Fruit fly (Drosophila melanogaster) whole organism, prepupa: ENCODE results near the gene Gr21a.

Experiments
- Blimp-1 ChIP-seq: fragments of 200-800 bp; sonication (Bioruptor generic); optimal IDR thresholded peaks from 3 replicates; lab custom pipeline; 2017; ENCODE audit warnings: missing biosample characterization, missing genetic modification characterization, mild to moderate bottlenecking, moderate library complexity, missing genetic modification reagents
- CG11294 ChIP-seq: fragments of 200-800 bp; sonication (Bioruptor generic); IDR thresholded peaks from 2 replicates; pipeline ENCODE4 v1.3.6; 2022; ENCODE audit warnings: missing biosample characterization, missing genetic modification characterization
- CG11762 ChIP-seq: fragments of 200-800 bp; sonication (Bioruptor generic); optimal IDR thresholded peaks from 3 replicates; lab custom pipeline; 2016; ENCODE audit warnings: missing biosample characterization, missing genetic modification characterization; ENCODE audit not compliant: insufficient read depth
- CG11902 ChIP-seq: fragments of 200-800 bp; sonication (Bioruptor generic); optimal IDR thresholded peaks from 3 replicates; lab custom pipeline; 2016; ENCODE audit warnings: missing biosample characterization, missing genetic modification characterization
- CG1621 ChIP-seq: fragments of 200-800 bp; sonication (Bioruptor generic); optimal IDR thresholded peaks from 3 replicates; lab custom pipeline; 2018; ENCODE audit warnings: missing biosample characterization, mild to moderate bottlenecking, missing genetic modification characterization
- CG16779 ChIP-seq: fragments of 200-800 bp; sonication (Bioruptor generic); optimal IDR thresholded peaks from 3 replicates; lab custom pipeline; 2017; ENCODE audit warnings: missing biosample characterization, mild to moderate bottlenecking, missing genetic modification characterization
- CG3032 ChIP-seq: fragments of 200-800 bp; optimal IDR thresholded peaks from 2 replicates; lab custom pipeline; 2019; ENCODE audit warnings: missing biosample characterization, mild to moderate bottlenecking, missing genetic modification characterization, moderate library complexity
- CG31627 ChIP-seq: fragments of 200-800 bp; sonication (Bioruptor generic); optimal IDR thresholded peaks from 3 replicates; lab custom pipeline; 2016; ENCODE audit warnings: missing biosample characterization, missing genetic modification characterization
- CG32006 ChIP-seq: fragments of 200-800 bp; sonication (Bioruptor generic); optimal IDR thresholded peaks from 3 replicates; lab custom pipeline; 2017; ENCODE audit warnings: missing biosample characterization, mild to moderate bottlenecking, missing genetic modification characterization
- CG34406 ChIP-seq: fragments of 200-800 bp; sonication (Bioruptor generic); optimal IDR thresholded peaks from 3 replicates; lab custom pipeline; 2016; ENCODE audit warnings: missing biosample characterization, missing genetic modification characterization
- CG3919 ChIP-seq: fragments of 200-800 bp; sonication (Bioruptor generic); optimal IDR thresholded peaks from 3 replicates; lab custom pipeline; 2016; ENCODE audit warnings: missing biosample characterization, missing genetic modification characterization
- CG4318 ChIP-seq: fragments of 200-800 bp; sonication (Bioruptor generic); optimal IDR thresholded peaks from 3 replicates; lab custom pipeline; 2017; ENCODE audit warnings: missing biosample characterization, mild to moderate bottlenecking, missing genetic modification characterization
- CG6163 ChIP-seq: fragments of 200-800 bp; sonication (Bioruptor generic); IDR thresholded peaks from 3 replicates; pipeline ENCODE4 v1.3.6; 2022; ENCODE audit warnings: missing biosample characterization, missing genetic modification characterization
- CG6276 ChIP-seq: fragments of 200-800 bp; sonication (Bioruptor generic); optimal IDR thresholded peaks from 2 replicates; lab custom pipeline; 2017; ENCODE audit warnings: missing biosample characterization, mild to moderate bottlenecking, missing genetic modification characterization
- CG6792 ChIP-seq: fragments of 200-800 bp; sonication (Bioruptor generic); optimal IDR thresholded peaks from 3 replicates; lab custom pipeline; 2016; ENCODE audit warnings: missing biosample characterization, missing genetic modification characterization
- CG6808 ChIP-seq: fragments of 200-800 bp; sonication (Bioruptor generic); optimal IDR thresholded peaks from 3 replicates; lab custom pipeline; 2017; ENCODE audit warnings: missing biosample characterization, missing genetic modification characterization, mild to moderate bottlenecking, moderate library complexity, missing genetic modification reagents
- CG7368 ChIP-seq: fragments of 200-800 bp; sonication (Bioruptor generic); optimal IDR thresholded peaks from 3 replicates; lab custom pipeline; 2016; ENCODE audit warnings: missing biosample characterization, missing genetic modification characterization
- CG8632 ChIP-seq: fragments of 200-800 bp; sonication (Bioruptor generic); optimal IDR thresholded peaks from 3 replicates; lab custom pipeline; 2016; ENCODE audit warnings: missing biosample characterization, missing genetic modification characterization
- CG9139 ChIP-seq: fragments of 200-800 bp; sonication (Bioruptor generic); optimal IDR thresholded peaks from 3 replicates; lab custom pipeline; 2017; ENCODE audit warnings: missing biosample characterization, mild to moderate bottlenecking, missing genetic modification characterization
- Eip75B ChIP-seq: fragments of 200-800 bp; sonication (Bioruptor generic); optimal IDR thresholded peaks from 3 replicates; lab custom pipeline; 2016; ENCODE audit warnings: missing biosample characterization, missing genetic modification characterization
- Eip78C ChIP-seq: fragments of 200-800 bp; sonication (Bioruptor generic); peaks from one replicate; lab custom pipeline; 2016; ENCODE audit warnings: missing biosample characterization, missing genetic modification characterization
- Eip93F ChIP-seq: fragments of 200-800 bp; sonication (Bioruptor generic); optimal IDR thresholded peaks from 2 replicates; lab custom pipeline; 2016; ENCODE audit warnings: missing biosample characterization, mild to moderate bottlenecking, missing genetic modification characterization
- Ets21C ChIP-seq: fragments of 200-800 bp; sonication (Bioruptor generic); optimal IDR thresholded peaks from 3 replicates; lab custom pipeline; 2016; ENCODE audit warnings: missing biosample characterization, missing genetic modification characterization
- Gug ChIP-seq: fragments of 200-800 bp; sonication (Bioruptor generic); IDR thresholded peaks from 2 replicates; pipeline ENCODE4 v1.3.6; 2022; ENCODE audit warnings: missing biosample characterization, missing genetic modification characterization
- Hr38 ChIP-seq: sonication (Bioruptor generic); optimal IDR thresholded peaks from 2 replicates; lab custom pipeline; 2016; ENCODE audit warnings: missing biosample characterization, missing genetic modification characterization
- Hr39 ChIP-seq: fragments of 200-800 bp; sonication (Bioruptor generic); optimal IDR thresholded peaks from 2 replicates; lab custom pipeline; 2016; ENCODE audit warnings: missing biosample characterization, missing genetic modification characterization
- Hr4 ChIP-seq: fragments of 200-800 bp; sonication (Bioruptor generic); optimal IDR thresholded peaks from 3 replicates; lab custom pipeline; 2016; ENCODE audit warnings: missing biosample characterization, missing genetic modification characterization
- Lpt ChIP-seq: fragments of 200-800 bp; sonication (Bioruptor generic); optimal IDR thresholded peaks from 3 replicates; lab custom pipeline; 2016; ENCODE audit warnings: missing biosample characterization, missing genetic modification characterization
- Met ChIP-seq: fragments of 200-800 bp; sonication (Bioruptor generic); optimal IDR thresholded peaks from 3 replicates; lab custom pipeline; 2016; ENCODE audit warnings: missing biosample characterization, missing genetic modification characterization
- OdsH ChIP-seq: fragments of 200-800 bp; sonication (Bioruptor generic); optimal IDR thresholded peaks from 3 replicates; lab custom pipeline; 2016; ENCODE audit warnings: missing biosample characterization, missing genetic modification characterization
- Smox ChIP-seq: fragments of 200-800 bp; sonication (Bioruptor generic); optimal IDR thresholded peaks from 3 replicates; lab custom pipeline; 2016; ENCODE audit warnings: missing biosample characterization, missing genetic modification characterization
- Sox102F ChIP-seq: fragments of 200-800 bp; sonication (Bioruptor generic); optimal IDR thresholded peaks from 2 replicates; lab custom pipeline; 2016; ENCODE audit warnings: missing biosample characterization, mild to moderate bottlenecking, missing genetic modification characterization
- Sox14 ChIP-seq: fragments of 200-800 bp; sonication (Bioruptor generic); optimal IDR thresholded peaks from 3 replicates; lab custom pipeline; 2016; ENCODE audit warnings: missing biosample characterization, missing genetic modification characterization
- Sox15 ChIP-seq: fragments of 200-800 bp; sonication (Bioruptor generic); optimal IDR thresholded peaks from 3 replicates; lab custom pipeline; 2016; ENCODE audit warnings: missing biosample characterization, missing genetic modification characterization
- achi ChIP-seq: fragments of 200-800 bp; sonication (Bioruptor generic); optimal IDR thresholded peaks from 3 replicates; lab custom pipeline; 2016; ENCODE audit warnings: missing biosample characterization, missing genetic modification characterization
- acj6 ChIP-seq: fragments of 200-800 bp; sonication (Bioruptor generic); optimal IDR thresholded peaks from 3 replicates; lab custom pipeline; 2016; ENCODE audit warnings: missing biosample characterization, missing genetic modification characterization
- cyc ChIP-seq: fragments of 200-800 bp; sonication (Bioruptor generic); optimal IDR thresholded peaks from 3 replicates; lab custom pipeline; 2016; ENCODE audit warnings: missing biosample characterization, missing genetic modification characterization
- dsx ChIP-seq: fragments of 200-800 bp; optimal IDR thresholded peaks from 3 replicates; lab custom pipeline; 2019; ENCODE audit warnings: missing biosample characterization, mild to moderate bottlenecking, missing genetic modification characterization, moderate library complexity; ENCODE audit not compliant: poor library complexity, severe bottlenecking
- eg ChIP-seq: fragments of 200-800 bp; sonication (Bioruptor generic); IDR thresholded peaks from 3 replicates; pipeline ENCODE4 v1.3.6; 2022; ENCODE audit warnings: missing biosample characterization, missing genetic modification characterization
- esn ChIP-seq: fragments of 200-800 bp; sonication (Bioruptor generic); optimal IDR thresholded peaks from 2 replicates; lab custom pipeline; 2016; ENCODE audit warnings: missing biosample characterization, mild to moderate bottlenecking, missing genetic modification characterization, moderate library complexity
- fd59A ChIP-seq: fragments of 200-800 bp; sonication (Bioruptor generic); optimal IDR thresholded peaks from 2 replicates; lab custom pipeline; 2017; ENCODE audit warnings: missing biosample characterization, mild to moderate bottlenecking, missing genetic modification characterization, missing genetic modification reagents
- lz ChIP-seq: fragments of 200-800 bp; sonication (Bioruptor generic); optimal IDR thresholded peaks from 3 replicates; lab custom pipeline; 2016; ENCODE audit warnings: missing biosample characterization, missing genetic modification characterization
- net ChIP-seq: fragments of 200-800 bp; sonication (Bioruptor generic); optimal IDR thresholded peaks from 3 replicates; lab custom pipeline; 2016; ENCODE audit warnings: missing biosample characterization, missing genetic modification characterization
- salr ChIP-seq, 2 experiments: fragments of 200-800 bp; sonication (Bioruptor generic); optimal IDR thresholded peaks; 3 replicates each; lab custom pipeline; 2016 to 2018; ENCODE audit warnings: missing biosample characterization in 2 of 2, missing genetic modification characterization in 2 of 2, mild to moderate bottlenecking in 1 of 2
- ss ChIP-seq, 2 experiments: fragments of 200-800 bp; sonication (Bioruptor generic); optimal IDR thresholded peaks; 2 replicates in 1 of 2; 3 replicates in 1 of 2; lab custom pipeline; 2017 to 2018; ENCODE audit warnings: mild to moderate bottlenecking in 2 of 2, missing biosample characterization in 2 of 2, missing genetic modification characterization in 2 of 2, moderate library complexity in 1 of 2

Gr21a gene

DNA sequence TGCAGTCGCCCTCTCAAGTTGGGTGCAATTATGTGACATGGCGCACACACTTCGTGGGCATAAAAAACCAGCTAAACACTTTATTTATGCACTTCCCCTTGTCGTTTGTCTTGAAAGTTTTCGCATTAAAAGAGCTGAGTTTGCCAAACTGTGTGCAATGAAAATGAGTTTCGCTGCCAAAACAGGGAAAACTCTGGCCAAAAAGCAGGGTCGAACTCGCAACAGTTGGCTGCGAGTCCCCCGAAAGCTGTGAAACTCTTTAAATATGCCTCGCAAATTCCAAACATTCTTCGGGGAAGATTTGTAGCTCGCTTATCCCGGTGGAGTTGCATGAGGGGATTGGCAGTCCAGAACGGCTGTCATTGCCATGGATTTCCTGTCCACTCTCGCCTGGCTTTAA is at the start of gene Gr21a:
TSS of gene Gr21a (plus strand) at position 301 of the 400 bp plus-strand sequence.
- no peak for TF ChIP-seq CG11762 (GFP tag; lab: Kevin White, UChicago)
- no peak for TF ChIP-seq CG6808 (GFP tag; lab: Kevin White, UChicago)
- TF ChIP-seq CG8632 (GFP tag; lab: Kevin White, UChicago) = no peak
- TF ChIP-seq CG1621 (tag; lab: Kevin White, UChicago) = no peak
- no peak for TF ChIP-seq CG16779 (tag; lab: Kevin White, UChicago)
- no peak for TF ChIP-seq ss (GFP tag; optimal IDR thresholded peaks at IDR 0.05; lab: Kevin White, UChicago)
- TF ChIP-seq Blimp-1 (GFP tag; lab: Kevin White, UChicago) = no peak
- TF ChIP-seq Ets21C (GFP tag; lab: Kevin White, UChicago) = no peak
- no peak for TF ChIP-seq CG7368 (GFP tag; lab: Kevin White, UChicago)
- no peak for TF ChIP-seq Sox14 (GFP tag; lab: Kevin White, UChicago)
- no peak for TF ChIP-seq Sox15
- TF ChIP-seq CG9139 = no peak
- no peak for TF ChIP-seq Lpt (GFP tag; lab: Kevin White, UChicago)
- TF ChIP-seq Hr39 (GFP tag; lab: Kevin White, UChicago) = no peak

dm6 chr2L:732105-732504 is 48.2 kb upstream of the Gr21a start:
- TF ChIP-seq CG11762 (GFP tag; lab: Kevin White, UChicago) = no peak
- no peak for TF ChIP-seq Smox (GFP tag; lab: Kevin White, UChicago)
- TF ChIP-seq Met (GFP tag; lab: Kevin White, UChicago) = no peak
- TF ChIP-seq Eip78C (GFP tag; lab: Kevin White, UChicago) = peak; percentile 55
- TF ChIP-seq Lpt (GFP tag; lab: Kevin White, UChicago) = no peak

DNA sequence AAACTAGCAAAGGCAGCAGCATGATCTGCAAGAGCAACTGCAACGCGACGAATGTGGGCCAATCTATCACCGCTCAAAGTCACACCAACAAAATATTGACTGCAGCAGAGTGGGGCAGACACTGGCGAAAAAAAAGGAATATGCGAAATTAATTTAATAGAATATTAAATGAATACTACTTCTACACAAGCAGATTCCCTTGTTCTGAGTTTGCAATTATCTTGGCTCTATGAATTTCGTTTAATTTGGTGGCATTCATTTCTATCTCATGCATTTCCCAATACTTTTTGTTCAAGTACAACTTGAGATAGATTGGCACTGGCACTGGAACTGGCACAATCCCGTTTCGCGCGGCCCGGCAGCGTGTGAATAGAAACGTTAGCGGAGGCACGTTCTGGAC is 46.2 kb upstream of the Gr21a start:
- TF ChIP-seq Eip75B (GFP tag; lab: Kevin White, UChicago) = no peak
- peak; percentile 23 for TF ChIP-seq Hr4 (GFP tag; lab: Kevin White, UChicago)
- no peak for TF ChIP-seq CG31627 (GFP tag; lab: Kevin White, UChicago)
- TF ChIP-seq Hr38 (GFP tag; lab: Kevin White, UChicago) = no peak
- peak; percentile 2 for TF ChIP-seq CG3919 (GFP tag; lab: Kevin White, UChicago)
- TF ChIP-seq CG11902 (GFP tag; lab: Kevin White, UChicago) = no peak
- TF ChIP-seq CG7368 (GFP tag; lab: Kevin White, UChicago) = no peak
- TF ChIP-seq CG8632 (GFP tag; lab: Kevin White, UChicago) = no peak
- no peak for TF ChIP-seq Ets21C (GFP tag; lab: Kevin White, UChicago)
- TF ChIP-seq Blimp-1 (GFP tag; lab: Kevin White, UChicago) = no peak
- TF ChIP-seq CG6163 = peak; percentile 62; the same call in 2 of the 3 replicates
- TF ChIP-seq eg (GFP tag; lab: Robert Waterston, UW) = peak; percentile 69
- TF ChIP-seq Eip93F (GFP tag; lab: Kevin White, UChicago) = no peak
- no peak for TF ChIP-seq CG16779 (tag; lab: Kevin White, UChicago)
- TF ChIP-seq net (GFP tag; lab: Kevin White, UChicago) = no peak
- TF ChIP-seq CG4318 (GFP tag; lab: Kevin White, UChicago) = peak; percentile 15
- no peak for TF ChIP-seq lz
- TF ChIP-seq Gug (GFP tag; lab: Robert Waterston, UW) = peak; percentile 57
- TF ChIP-seq Sox102F (GFP tag; lab: Kevin White, UChicago) = no peak
- TF ChIP-seq Hr39 (GFP tag; lab: Kevin White, UChicago) = no peak
- TF ChIP-seq CG3032 (tag; lab: Kevin White, UChicago) = no peak
- TF ChIP-seq CG34406 (GFP tag; lab: Kevin White, UChicago) = no peak
- no peak for TF ChIP-seq fd59A
- TF ChIP-seq Smox (GFP tag; lab: Kevin White, UChicago) = no peak
- TF ChIP-seq CG6808 (GFP tag; lab: Kevin White, UChicago) = no peak
- no peak for TF ChIP-seq dsx
- TF ChIP-seq Sox15 = no peak
- no peak for TF ChIP-seq Sox14 (GFP tag; lab: Kevin White, UChicago)
- TF ChIP-seq CG11294 (GFP tag; lab: Robert Waterston, UW) = peak; percentile 25; the same call in 1 of the 2 replicates
- TF ChIP-seq Lpt (GFP tag; lab: Kevin White, UChicago) = peak; percentile 23
- no peak for TF ChIP-seq cyc
- no peak for TF ChIP-seq achi
- TF ChIP-seq CG6276 (GFP tag; lab: Kevin White, UChicago) = peak; percentile 40
- TF ChIP-seq CG32006 (GFP tag; lab: Kevin White, UChicago) = peak; percentile 66
- peak; percentile 2 for TF ChIP-seq OdsH (GFP tag; lab: Kevin White, UChicago)
- no peak for TF ChIP-seq esn (GFP tag; lab: Kevin White, UChicago)
- no peak for TF ChIP-seq Eip78C (GFP tag; lab: Kevin White, UChicago)
- no peak for TF ChIP-seq CG9139
- no peak for TF ChIP-seq ss (GFP tag; optimal IDR thresholded peaks at IDR 0.05; lab: Kevin White, UChicago)
- no peak for TF ChIP-seq acj6 (GFP tag; lab: Kevin White, UChicago)
- no peak for TF ChIP-seq salr (GFP tag; optimal IDR thresholded peaks at IDR 0.05; lab: Kevin White, UChicago)
- TF ChIP-seq CG6792 (GFP tag; lab: Kevin White, UChicago) = no peak
